Worm (Caenorhabditis elegans) whole organism, young adult: Measurements from ENCODE around the gene lron-2.

Source experiments
- ama-1 ChIP-seq, 3 experiments: fragments of 150-350 bp in 1 of 3; sonication (generic microtip) in 2 of 3; optimal IDR thresholded peaks; 2 replicates each; lab custom pipeline; 2014 to 2018; ENCODE audit warnings: missing biosample characterization in 2 of 3, missing genetic modification characterization in 2 of 3, missing genetic modification reagents in 2 of 3
- ceh-27 ChIP-seq: fragments of 200-800 bp; sonication (Bioruptor generic); optimal IDR thresholded peaks from 2 replicates; lab custom pipeline; 2018; ENCODE audit warnings: mild to moderate bottlenecking, missing genetic modification characterization, moderate library complexity, missing compliant biosample characterization
- efl-1 ChIP-seq: fragments of 150-350 bp; optimal IDR thresholded peaks from 2 replicates; lab custom pipeline; 2014; ENCODE audit warnings: missing biosample characterization, missing genetic modification reagents, missing genetic modification characterization
- lag-1 ChIP-seq: fragments of 200-800 bp; sonication (Bioruptor generic); IDR thresholded peaks from 2 replicates; pipeline ENCODE4 v1.3.6; 2022; ENCODE audit warnings: missing genetic modification reagents, missing genetic modification characterization, missing compliant biosample characterization
- lin-26 ChIP-seq: fragments of 200-800 bp; sonication (Bioruptor generic); IDR thresholded peaks from 2 replicates; pipeline ENCODE4 v1.3.6; 2022; ENCODE audit warnings: missing genetic modification reagents, missing genetic modification characterization, missing compliant biosample characterization
- lin-40 ChIP-seq: sonication (generic microtip); optimal IDR thresholded peaks from 2 replicates; lab custom pipeline; 2016; ENCODE audit warnings: missing genetic modification characterization, mild to moderate bottlenecking, missing compliant biosample characterization, missing genotype, missing genetic modification reagents
- madf-6 ChIP-seq: fragments of 200-800 bp; sonication (Bioruptor generic); IDR thresholded peaks from 2 replicates; pipeline ENCODE4 v1.3.6; 2022; ENCODE audit warnings: missing genetic modification reagents, missing genetic modification characterization, missing compliant biosample characterization
- repo-1 ChIP-seq: sonication (generic microtip); optimal IDR thresholded peaks from 2 replicates; lab custom pipeline; 2017; ENCODE audit warnings: mild to moderate bottlenecking, missing genetic modification characterization, missing compliant biosample characterization
- snpc-4 ChIP-seq, 5 experiments: fragments of 150-350 bp in 1 of 5; sonication (generic microtip) in 4 of 5; optimal IDR thresholded peaks; 2 replicates each; lab custom pipeline; 2014 to 2018; ENCODE audit warnings: missing genetic modification characterization in 5 of 5, missing biosample characterization in 3 of 5, antibody characterized with exemption in 2 of 5, mild to moderate bottlenecking in 2 of 5, missing compliant biosample characterization in 2 of 5, missing genotype in 2 of 5, moderate library complexity in 2 of 5, missing genetic modification reagents in 1 of 5
- unc-62 ChIP-seq: fragments of 150-350 bp; optimal IDR thresholded peaks from 2 replicates; lab custom pipeline; 2014; ENCODE audit warnings: missing biosample characterization, missing genetic modification reagents, missing genetic modification characterization

DNA sequence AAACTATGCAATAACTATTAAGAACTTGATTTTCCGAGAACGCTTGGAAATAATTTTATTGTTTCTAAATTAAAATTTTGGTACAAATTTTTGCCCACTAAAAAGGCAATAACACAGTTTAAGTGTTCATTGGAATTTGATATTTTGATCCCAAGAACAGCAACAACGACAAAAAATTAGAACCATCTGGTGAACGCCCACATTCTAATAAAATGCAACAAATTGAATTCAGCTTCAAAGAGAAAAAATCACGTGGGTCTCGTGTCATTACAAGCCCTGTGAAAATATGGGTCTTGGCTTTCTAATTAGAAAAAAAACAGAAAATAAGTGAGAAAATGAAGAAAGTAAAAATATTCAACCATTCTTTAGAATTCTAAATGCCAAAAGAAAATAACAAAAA, 15.5 kb downstream of the lron-2 start:
- TF ChIP-seq madf-6 (GFP tag; lab: Robert Waterston, UW) (no peak), ceh-27 (GFP tag; lab: Kevin White, UChicago) (no peak), repo-1 (tag; lab: Kevin White, UChicago) (no peak), lin-26 (no peak), lin-40 (tag; lab: Kevin White, UChicago) (no peak), efl-1 (GFP tag; lab: Kevin White, UChicago) (no peak), snpc-4 (GFP tag; optimal IDR thresholded peaks at IDR 0.05; lab: Kevin White, UChicago) (no peak), snpc-4 (tag; optimal IDR thresholded peaks at IDR 0.05; lab: Kevin White, UChicago) (no peak), ama-1 (optimal IDR thresholded peaks at IDR 0.05; lab: Kevin White, UChicago) (no peak), ama-1 (GFP tag; optimal IDR thresholded peaks at IDR 0.05; lab: Kevin White, UChicago) (no peak), unc-62 (GFP tag; lab: Kevin White, UChicago) (no peak), lag-1 (GFP tag; lab: Robert Waterston, UW) (no peak)
